In the genomic region with DNA sequence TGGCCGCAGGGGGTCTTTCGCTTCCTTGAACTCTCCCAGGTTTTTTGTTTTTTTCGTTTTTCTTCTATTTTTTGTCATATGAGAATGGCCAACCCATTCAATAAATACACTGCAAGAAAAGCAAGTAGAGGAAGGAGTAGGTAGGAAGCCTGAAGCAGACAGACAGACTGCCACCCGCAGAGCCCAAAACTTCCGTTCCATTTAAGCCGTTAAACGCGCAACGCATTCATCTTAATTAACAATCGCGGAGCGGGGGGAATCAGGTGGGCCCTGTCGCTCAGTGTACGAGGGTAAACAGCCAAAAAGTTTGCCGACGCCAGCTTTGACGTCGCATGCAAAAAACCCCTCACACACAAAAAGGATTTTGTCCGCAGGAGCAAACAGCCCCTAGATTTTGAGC, we compare ENCODE assay signal across 1 fruit fly cellular context.
TF ChIP-seq lines count a peak whose summit lies in the region.

No protein-coding gene starts in this region.

TF ChIP-seq in whole organism, embryonic, 481 proteins besides CTCF, POLR2A, EP300 and RAD21 (continued from another document and continues in another):
- TF ChIP-seq Rx (GFP tag; IDR thresholded peaks at IDR 0.05; lab: Robert Waterston, UW) (0 out of 2 replicates have a peak, but pooled peaks have one; percentile 30), CG4424 (GFP tag; optimal IDR thresholded peaks at IDR 0.05; lab: Kevin White, UChicago) (peak; percentile 17), ara (GFP tag; IDR thresholded peaks at IDR 0.05; lab: Robert Waterston, UW) (0 out of 2 replicates have a peak, but pooled peaks have one; percentile 16), CoRest (tag; optimal IDR thresholded peaks at IDR 0.05; lab: Kevin White, UChicago) (peak; percentile 12), HLH3B (GFP tag; IDR thresholded peaks at IDR 0.05; lab: Robert Waterston, UW) (peak; percentile 41), CG1603 (tag; optimal IDR thresholded peaks at IDR 0.05; lab: Kevin White, UChicago) (peak; percentile 56), esg (GFP tag; conservative IDR thresholded peaks at IDR 0.05; lab: Robert Waterston, UW) (0 out of 2 replicates have a peak, but pooled peaks have one; percentile 19), PHDP (tag; optimal IDR thresholded peaks at IDR 0.05; lab: Kevin White, UChicago) (peak; percentile 20), Pdp1 (GFP tag; optimal IDR thresholded peaks at IDR 0.05; lab: Kevin White, UChicago) (peak in 1 of 2 experiments; percentile 47), CG10147 (GFP tag; optimal IDR thresholded peaks at IDR 0.05; lab: Kevin White, UChicago) (no peak), CG2678 (tag; optimal IDR thresholded peaks at IDR 0.05; lab: Kevin White, UChicago) (peak; percentile 31), Dbx (GFP tag; IDR thresholded peaks at IDR 0.05; lab: Robert Waterston, UW) (peak; percentile 47; the same call in 1 of the 3 replicates), CG2199 (GFP tag; IDR thresholded peaks at IDR 0.05; lab: Robert Waterston, UW) (0 out of 3 replicates have a peak, but pooled peaks have one; percentile 9), cwo (GFP tag; optimal IDR thresholded peaks at IDR 0.05; lab: Kevin White, UChicago) (peak; percentile 31), Ptx1 (GFP tag; IDR thresholded peaks at IDR 0.05; lab: Robert Waterston, UW) (0 out of 2 replicates have a peak, but pooled peaks have one; percentile 33), Aef1 (GFP tag; IDR thresholded peaks at IDR 0.05; lab: Robert Waterston, UW) (peak; percentile 35), CG3726 (GFP tag; IDR thresholded peaks at IDR 0.05; lab: Robert Waterston, UW) (0 out of 3 replicates have a peak, but pooled peaks have one; percentile 8), Dad (GFP tag; optimal IDR thresholded peaks at IDR 0.05; lab: Kevin White, UChicago) (no peak), gem (tag; optimal IDR thresholded peaks at IDR 0.05; lab: Kevin White, UChicago) (peak; percentile 40), twi (tag; optimal IDR thresholded peaks at IDR 0.05; lab: Kevin White, UChicago) (no peak), B-H1 (GFP tag; IDR thresholded peaks at IDR 0.05; lab: Robert Waterston, UW) (peak; percentile 33; the same call in 2 of the 3 replicates), slbo (GFP tag; IDR thresholded peaks at IDR 0.05; lab: Robert Waterston, UW) (peak; percentile 82), CG4328 (GFP tag; optimal IDR thresholded peaks at IDR 0.05; lab: Kevin White, UChicago) (no peak), vvl (GFP tag; IDR thresholded peaks at IDR 0.05; lab: Robert Waterston, UW) (peak; percentile 41), CG7839 (tag; optimal IDR thresholded peaks at IDR 0.05; lab: Kevin White, UChicago) (peak; percentile 44), Xrp1 (GFP tag; IDR thresholded peaks at IDR 0.05; lab: Robert Waterston, UW) (peak; percentile 65), Med (GFP tag; lab: Kevin White, UChicago) (peak; percentile 89), lilli (GFP tag; optimal IDR thresholded peaks at IDR 0.05; lab: Kevin White, UChicago) (peak; percentile 9), tgo (GFP tag; IDR thresholded peaks at IDR 0.05; lab: Robert Waterston, UW) (peak; percentile 43; the same call in 2 of the 3 replicates), ac (GFP tag; optimal IDR thresholded peaks at IDR 0.05; lab: Kevin White, UChicago) (no peak), CG9727 (GFP tag; optimal IDR thresholded peaks at IDR 0.05; lab: Kevin White, UChicago) (no peak), slou (GFP tag; optimal IDR thresholded peaks at IDR 0.05; lab: Kevin White, UChicago) (no peak), rib (GFP tag; IDR thresholded peaks at IDR 0.05; lab: Robert Waterston, UW) (0 out of 2 replicates have a peak, but pooled peaks have one; percentile 31), ranshi (GFP tag; IDR thresholded peaks at IDR 0.05; lab: Robert Waterston, UW) (peak; percentile 37; the same call in 1 of the 2 replicates), CG14667 (GFP tag; IDR thresholded peaks at IDR 0.05; lab: Robert Waterston, UW) (0 out of 2 replicates have a peak, but pooled peaks have one; percentile 32), ind (GFP tag; optimal IDR thresholded peaks at IDR 0.05; lab: Kevin White, UChicago) (peak; percentile 29), sqz (GFP tag; optimal IDR thresholded peaks at IDR 0.05; lab: Kevin White, UChicago) (peak; percentile 35), kah (GFP tag; optimal IDR thresholded peaks at IDR 0.05; lab: Kevin White, UChicago) (no peak), stc (GFP tag; IDR thresholded peaks at IDR 0.05; lab: Robert Waterston, UW) (peak; percentile 39), gce (GFP tag; IDR thresholded peaks at IDR 0.05; lab: Robert Waterston, UW) (0 out of 3 replicates have a peak, but pooled peaks have one; percentile 24), sim (GFP tag; IDR thresholded peaks at IDR 0.05; lab: Robert Waterston, UW) (0 out of 2 replicates have a peak, but pooled peaks have one; percentile 10), CG2120 (GFP tag; optimal IDR thresholded peaks at IDR 0.05; lab: Kevin White, UChicago) (peak; percentile 38), CG16779 (GFP tag; IDR thresholded peaks at IDR 0.05; lab: Robert Waterston, UW) (0 out of 2 replicates have a peak, but pooled peaks have one; percentile 25), CG11695 (GFP tag; IDR thresholded peaks at IDR 0.05; lab: Robert Waterston, UW) (peak; percentile 33; the same call in 1 of the 3 replicates), CG18599 (GFP tag; optimal IDR thresholded peaks at IDR 0.05; lab: Kevin White, UChicago) (peak; percentile 53), danr (GFP tag; IDR thresholded peaks at IDR 0.05; lab: Robert Waterston, UW) (no peak), ttk (GFP tag; IDR thresholded peaks at IDR 0.05; lab: Robert Waterston, UW) (peak; percentile 31; the same call in 1 of the 2 replicates), NfI (GFP tag; optimal IDR thresholded peaks at IDR 0.05; lab: Kevin White, UChicago) (peak; percentile 19), dysf (GFP tag; IDR thresholded peaks at IDR 0.05; lab: Robert Waterston, UW) (peak; percentile 50; the same call in 2 of the 3 replicates), pb (GFP tag; optimal IDR thresholded peaks at IDR 0.05; lab: Kevin White, UChicago) (peak; percentile 1), E2f1 (GFP tag; IDR thresholded peaks at IDR 0.05; lab: Robert Waterston, UW) (peak; percentile 42; the same call in 1 of the 2 replicates), grn (GFP tag; optimal IDR thresholded peaks at IDR 0.05; lab: Kevin White, UChicago) (no peak), CG11696 (GFP tag; IDR thresholded peaks at IDR 0.05; lab: Robert Waterston, UW) (no peak), CG18619 (GFP tag; optimal IDR thresholded peaks at IDR 0.05; lab: Kevin White, UChicago) (no peak), CG17328 (GFP tag; IDR thresholded peaks at IDR 0.05; lab: Robert Waterston, UW) (0 out of 2 replicates have a peak, but pooled peaks have one; percentile 15), CG14441 (GFP tag; IDR thresholded peaks at IDR 0.05; lab: Robert Waterston, UW) (peak; percentile 74), CG12942 (GFP tag; optimal IDR thresholded peaks at IDR 0.05; lab: Kevin White, UChicago) (peak; percentile 11), ewg (GFP tag; optimal IDR thresholded peaks at IDR 0.05; lab: Kevin White, UChicago) (peak; percentile 4), Meics (GFP tag; optimal IDR thresholded peaks at IDR 0.05; lab: Kevin White, UChicago) (peak; percentile 33), chinmo (GFP tag; IDR thresholded peaks at IDR 0.05; lab: Robert Waterston, UW; ENCODE audit: partially characterized antibody) (0 out of 4 replicates have a peak, but pooled peaks have one; percentile 21), crol (GFP tag; IDR thresholded peaks at IDR 0.05; lab: Robert Waterston, UW) (peak; percentile 30; the same call in 1 of the 2 replicates), ci (GFP tag; IDR thresholded peaks at IDR 0.05; lab: Robert Waterston, UW) (peak; percentile 64; the same call in 1 of the 3 replicates), CG12071 (GFP tag; optimal IDR thresholded peaks at IDR 0.05; lab: Kevin White, UChicago) (peak; percentile 31), Hey (tag; optimal IDR thresholded peaks at IDR 0.05; lab: Kevin White, UChicago) (no peak), E2f2 (GFP tag; IDR thresholded peaks at IDR 0.05; lab: Robert Waterston, UW) (0 out of 2 replicates have a peak, but pooled peaks have one; percentile 25), gro (GFP tag; optimal IDR thresholded peaks at IDR 0.05; lab: Kevin White, UChicago) (no peak), Neu2 (GFP tag; optimal IDR thresholded peaks at IDR 0.05; lab: Kevin White, UChicago; ENCODE audit: borderline replicate concordance) (no peak), prd (optimal IDR thresholded peaks at IDR 0.05; lab: Kevin White, UChicago) (no peak), prd (GFP tag; IDR thresholded peaks at IDR 0.05; lab: Robert Waterston, UW) (peak; percentile 64), CG9215 (GFP tag; IDR thresholded peaks at IDR 0.05; lab: Robert Waterston, UW) (peak; percentile 35; the same call in 1 of the 2 replicates), CG9876 (GFP tag; optimal IDR thresholded peaks at IDR 0.05; lab: Kevin White, UChicago) (peak; percentile 14), NFAT (GFP tag; IDR thresholded peaks at IDR 0.05; lab: Robert Waterston, UW) (0 out of 2 replicates have a peak, but pooled peaks have one; percentile 17), bab2 (GFP tag; optimal IDR thresholded peaks at IDR 0.05; lab: Kevin White, UChicago) (peak; percentile 45), Side (GFP tag; optimal IDR thresholded peaks at IDR 0.05; lab: Kevin White, UChicago) (no peak), pum (GFP tag; optimal IDR thresholded peaks at IDR 0.05; lab: Kevin White, UChicago) (peak; percentile 11), ATbp (GFP tag; optimal IDR thresholded peaks at IDR 0.05; lab: Kevin White, UChicago) (peak; percentile 4), CG32532 (GFP tag; IDR thresholded peaks at IDR 0.05; lab: Robert Waterston, UW) (peak; percentile 63), bsh (GFP tag; optimal IDR thresholded peaks at IDR 0.05; lab: Kevin White, UChicago) (peak in 1 of 2 experiments; percentile 2), Ada2b (GFP tag; IDR thresholded peaks at IDR 0.05; lab: Robert Waterston, UW) (peak; percentile 63), CG6272 (GFP tag; IDR thresholded peaks at IDR 0.05; lab: Robert Waterston, UW) (0 out of 2 replicates have a peak, but pooled peaks have one; percentile 26), row (GFP tag; IDR thresholded peaks at IDR 0.05; lab: Robert Waterston, UW) (peak; percentile 61), so (GFP tag; IDR thresholded peaks at IDR 0.05; lab: Robert Waterston, UW) (peak; percentile 60; the same call in 1 of the 3 replicates), CG30403 (GFP tag; optimal IDR thresholded peaks at IDR 0.05; lab: Kevin White, UChicago) (peak; percentile 35), pfk (GFP tag; optimal IDR thresholded peaks at IDR 0.05; lab: Kevin White, UChicago) (no peak), CG7357 (GFP tag; IDR thresholded peaks at IDR 0.05; lab: Robert Waterston, UW) (0 out of 3 replicates have a peak, but pooled peaks have one; percentile 38), CG9932 (GFP tag; IDR thresholded peaks at IDR 0.05; lab: Robert Waterston, UW) (peak; percentile 49), CG17802 (tag; optimal IDR thresholded peaks at IDR 0.05; lab: Kevin White, UChicago) (no peak), H2.0 (GFP tag; IDR thresholded peaks at IDR 0.05; lab: Robert Waterston, UW) (peak; percentile 47; the same call in 1 of the 2 replicates), Optix (GFP tag; IDR thresholded peaks at IDR 0.05; lab: Robert Waterston, UW) (peak; percentile 47; the same call in 1 of the 3 replicates), mam (GFP tag; optimal IDR thresholded peaks at IDR 0.05; lab: Kevin White, UChicago) (peak; percentile 38), CG11504 (tag; optimal IDR thresholded peaks at IDR 0.05; lab: Kevin White, UChicago) (peak; percentile 48), CG10959 (GFP tag; IDR thresholded peaks at IDR 0.05; lab: Robert Waterston, UW) (peak; percentile 56; the same call in 1 of the 2 replicates), CG31224 (GFP tag; IDR thresholded peaks at IDR 0.05; lab: Robert Waterston, UW) (peak; percentile 46; the same call in 1 of the 2 replicates), Antp (GFP tag; optimal IDR thresholded peaks at IDR 0.05; lab: Kevin White, UChicago) (peak; percentile 53), CG6689 (GFP tag; IDR thresholded peaks at IDR 0.05; lab: Robert Waterston, UW) (peak; percentile 29; the same call in 1 of the 2 replicates), klu (GFP tag; IDR thresholded peaks at IDR 0.05; lab: Robert Waterston, UW) (no peak), dpn (GFP tag; optimal IDR thresholded peaks at IDR 0.05; lab: Kevin White, UChicago) (peak in 1 of 2 experiments; percentile 26), Nf-YC (tag; optimal IDR thresholded peaks at IDR 0.05; lab: Kevin White, UChicago) (no peak), fd96Cb (tag; optimal IDR thresholded peaks at IDR 0.05; lab: Kevin White, UChicago) (peak; percentile 8), Atf6 (GFP tag; IDR thresholded peaks at IDR 0.05; lab: Robert Waterston, UW) (peak; percentile 54), Oli (tag; optimal IDR thresholded peaks at IDR 0.05; lab: Kevin White, UChicago) (peak; percentile 10), jumu (GFP tag; optimal IDR thresholded peaks at IDR 0.05; lab: Kevin White, UChicago) (peak; percentile 48), pan (optimal IDR thresholded peaks at IDR 0.05; lab: Kevin White, UChicago) (no peak), pan (GFP tag; optimal IDR thresholded peaks at IDR 0.05 in 1 of 2, IDR thresholded peaks at IDR 0.05 in 1 of 2) (peak in 1 of 2 experiments; percentile 66), sug (tag; optimal IDR thresholded peaks at IDR 0.05; lab: Kevin White, UChicago) (peak; percentile 25), psq (GFP tag; optimal IDR thresholded peaks at IDR 0.05; lab: Kevin White, UChicago) (peak; percentile 14), ase (GFP tag; IDR thresholded peaks at IDR 0.05; lab: Robert Waterston, UW) (peak; percentile 35; the same call in 1 of the 3 replicates), unpg (GFP tag; optimal IDR thresholded peaks at IDR 0.05; lab: Kevin White, UChicago) (peak; percentile 18), Ssrp (tag; optimal IDR thresholded peaks at IDR 0.05; lab: Kevin White, UChicago) (peak; percentile 12), sob (GFP tag; IDR thresholded peaks at IDR 0.05; lab: Robert Waterston, UW) (0 out of 2 replicates have a peak, but pooled peaks have one; percentile 18), croc (GFP tag; conservative IDR thresholded peaks at IDR 0.05; lab: Robert Waterston, UW) (no peak), Fer3 (tag; optimal IDR thresholded peaks at IDR 0.05; lab: Kevin White, UChicago) (peak; percentile 6), Trl (optimal IDR thresholded peaks at IDR 0.05; lab: Kevin White, UChicago) (no peak), Trl (GFP tag; optimal IDR thresholded peaks at IDR 0.05; lab: Kevin White, UChicago) (peak; percentile 12), Usf (GFP tag; optimal IDR thresholded peaks at IDR 0.05; lab: Kevin White, UChicago) (no peak), CG9817 (tag; optimal IDR thresholded peaks at IDR 0.05; lab: Kevin White, UChicago) (peak; percentile 27), hkb (optimal IDR thresholded peaks at IDR 0.05; lab: Kevin White, UChicago) (no peak), hkb (GFP tag; IDR thresholded peaks at IDR 0.05; lab: Robert Waterston, UW) (peak; percentile 66), CG32767 (GFP tag; IDR thresholded peaks at IDR 0.05; lab: Robert Waterston, UW) (no peak)
